Worm (Caenorhabditis elegans) whole organism, young adult: ENCODE measurements around the gene plx-1.

Experiments
- B0336.3 ChIP-seq: fragments of 200-800 bp; sonication (Bioruptor generic); IDR thresholded peaks from 2 replicates; pipeline ENCODE4 v1.3.6; 2022; ENCODE audit warnings: missing genetic modification characterization, missing compliant biosample characterization
- C06A6.2 ChIP-seq: fragments of 200-800 bp; sonication (Bioruptor generic); conservative IDR thresholded peaks from 2 replicates; pipeline ENCODE4 v1.3.6; 2022; ENCODE audit warnings: missing genetic modification characterization, missing compliant biosample characterization
- F49E8.2 ChIP-seq: sonication (generic microtip); optimal IDR thresholded peaks from 3 replicates; lab custom pipeline; 2017; ENCODE audit warnings: missing genetic modification characterization, mild to moderate bottlenecking, missing compliant biosample characterization, antibody characterized with exemption, moderate library complexity; ENCODE audit not compliant: insufficient read depth
- F52B5.7 ChIP-seq: sonication (generic microtip); optimal IDR thresholded peaks from 2 replicates; lab custom pipeline; 2016; ENCODE audit warnings: mild to moderate bottlenecking, missing genetic modification characterization, missing compliant biosample characterization
- K11D2.4 ChIP-seq: fragments of 200-800 bp; sonication (Bioruptor generic); IDR thresholded peaks from 2 replicates; pipeline ENCODE4 v1.3.6; 2022; ENCODE audit warnings: missing genetic modification reagents, missing genetic modification characterization, missing compliant biosample characterization
- T07F8.4 ChIP-seq: sonication (generic microtip); optimal IDR thresholded peaks from 2 replicates; lab custom pipeline; 2016; ENCODE audit warnings: mild to moderate bottlenecking, missing genetic modification characterization, moderate library complexity, missing compliant biosample characterization
- Y56A3A.18 ChIP-seq: fragments of 200-800 bp; sonication (Bioruptor generic); IDR thresholded peaks from 2 replicates; pipeline ENCODE4 v1.3.6; 2022; ENCODE audit warnings: missing genetic modification reagents, missing genetic modification characterization, missing compliant biosample characterization
- Y95B8A.8 ChIP-seq: fragments of 200-800 bp; sonication (Bioruptor generic); IDR thresholded peaks from 2 replicates; pipeline ENCODE4 v1.3.6; 2022; ENCODE audit warnings: missing genetic modification reagents, missing genetic modification characterization, missing compliant biosample characterization
- aptf-2 ChIP-seq: fragments of 200-800 bp; sonication (Bioruptor generic); conservative IDR thresholded peaks from 2 replicates; pipeline ENCODE4 v1.3.6; 2022; ENCODE audit warnings: missing genetic modification reagents, missing genetic modification characterization, missing compliant biosample characterization
- attf-6 ChIP-seq: fragments of 200-800 bp; sonication (Bioruptor generic); IDR thresholded peaks from 2 replicates; pipeline ENCODE4 v1.3.6; 2022; ENCODE audit warnings: missing genetic modification reagents, missing genetic modification characterization, missing compliant biosample characterization
- cebp-2 ChIP-seq: fragments of 200-800 bp; sonication (Bioruptor generic); IDR thresholded peaks from 2 replicates; pipeline ENCODE4 v1.3.6; 2022; ENCODE audit warnings: missing genetic modification characterization, missing compliant biosample characterization
- ceh-100 ChIP-seq: fragments of 200-800 bp; sonication (Bioruptor generic); IDR thresholded peaks from 2 replicates; pipeline ENCODE4 v1.3.6; 2022; ENCODE audit warnings: missing genetic modification reagents, missing genetic modification characterization, missing compliant biosample characterization
- ceh-27 ChIP-seq: fragments of 200-800 bp; sonication (Bioruptor generic); optimal IDR thresholded peaks from 2 replicates; lab custom pipeline; 2018; ENCODE audit warnings: mild to moderate bottlenecking, missing genetic modification characterization, moderate library complexity, missing compliant biosample characterization
- die-1 ChIP-seq: sonication (generic microtip); optimal IDR thresholded peaks from 2 replicates; lab custom pipeline; 2016; ENCODE audit warnings: missing genotype, mild to moderate bottlenecking, missing genetic modification characterization, missing compliant biosample characterization
- fkh-3 ChIP-seq: sonication (generic microtip); optimal IDR thresholded peaks from 2 replicates; lab custom pipeline; 2016; ENCODE audit warnings: mild to moderate bottlenecking, missing genetic modification characterization, missing compliant biosample characterization
- gei-17 ChIP-seq: fragments of 200-800 bp; sonication (Bioruptor generic); optimal IDR thresholded peaks from 2 replicates; lab custom pipeline; 2018; ENCODE audit warnings: mild to moderate bottlenecking, missing genetic modification characterization, missing compliant biosample characterization
- hlh-26 ChIP-seq: fragments of 200-800 bp; sonication (Bioruptor generic); conservative IDR thresholded peaks from 2 replicates; pipeline ENCODE4 v1.3.6; 2022; ENCODE audit warnings: missing genetic modification reagents, missing genetic modification characterization, missing compliant biosample characterization
- lag-1 ChIP-seq: fragments of 200-800 bp; sonication (Bioruptor generic); IDR thresholded peaks from 2 replicates; pipeline ENCODE4 v1.3.6; 2022; ENCODE audit warnings: missing genetic modification reagents, missing genetic modification characterization, missing compliant biosample characterization
- lsl-1 ChIP-seq: fragments of 200-800 bp; sonication (Bioruptor generic); optimal IDR thresholded peaks from 2 replicates; lab custom pipeline; 2018; ENCODE audit warnings: mild to moderate bottlenecking, missing genetic modification characterization, moderate library complexity, missing compliant biosample characterization
- lsy-27 ChIP-seq: sonication (generic microtip); optimal IDR thresholded peaks from 2 replicates; lab custom pipeline; 2017; ENCODE audit warnings: missing genetic modification characterization, mild to moderate bottlenecking, missing compliant biosample characterization, antibody characterized with exemption, missing genotype, borderline replicate concordance; ENCODE audit not compliant: insufficient read depth
- nhr-27 ChIP-seq: fragments of 200-800 bp; sonication (Bioruptor generic); optimal IDR thresholded peaks from 2 replicates; lab custom pipeline; 2018; ENCODE audit warnings: mild to moderate bottlenecking, missing genetic modification characterization, moderate library complexity, missing compliant biosample characterization
- nhr-80 ChIP-seq: sonication (generic microtip); optimal IDR thresholded peaks from 2 replicates; lab custom pipeline; 2016; ENCODE audit warnings: missing genetic modification characterization, missing compliant biosample characterization
- rpc-1 ChIP-seq, 2 experiments: fragments of 150-350 bp in 1 of 2; sonication (generic microtip) in 1 of 2; optimal IDR thresholded peaks; 2 replicates each; lab custom pipeline; 2014 to 2018; ENCODE audit warnings: missing biosample characterization in 1 of 2, missing genetic modification characterization in 1 of 2, missing genetic modification reagents in 1 of 2, missing genotype in 1 of 2
- sdz-38 ChIP-seq: sonication (generic microtip); optimal IDR thresholded peaks from 2 replicates; lab custom pipeline; 2016; ENCODE audit warnings: missing genotype, missing genetic modification characterization, missing compliant biosample characterization
- snpc-1.3 ChIP-seq: sonication (generic microtip); optimal IDR thresholded peaks from 2 replicates; lab custom pipeline; 2017; ENCODE audit warnings: missing genetic modification characterization, mild to moderate bottlenecking, missing compliant biosample characterization, antibody characterized with exemption, moderate library complexity, missing genotype, missing genetic modification reagents; ENCODE audit not compliant: insufficient read depth
- snpc-4 ChIP-seq, 5 experiments: fragments of 150-350 bp in 1 of 5; sonication (generic microtip) in 4 of 5; optimal IDR thresholded peaks; 2 replicates each; lab custom pipeline; 2014 to 2018; ENCODE audit warnings: missing genetic modification characterization in 5 of 5, missing biosample characterization in 3 of 5, antibody characterized with exemption in 2 of 5, mild to moderate bottlenecking in 2 of 5, missing compliant biosample characterization in 2 of 5, missing genotype in 2 of 5, moderate library complexity in 2 of 5, missing genetic modification reagents in 1 of 5
- somi-1 ChIP-seq: fragments of 200-800 bp; sonication (Bioruptor generic); optimal IDR thresholded peaks from 2 replicates; lab custom pipeline; 2018; ENCODE audit warnings: mild to moderate bottlenecking, missing genetic modification characterization, missing compliant biosample characterization
- tbx-9 ChIP-seq: sonication (generic microtip); optimal IDR thresholded peaks from 2 replicates; lab custom pipeline; 2016; ENCODE audit warnings: borderline replicate concordance, missing genetic modification characterization, inconsistent platforms, missing compliant biosample characterization
- tlf-1 ChIP-seq: fragments of 200-800 bp; sonication (Bioruptor generic); optimal IDR thresholded peaks from 2 replicates; lab custom pipeline; 2018; ENCODE audit warnings: mild to moderate bottlenecking, missing genetic modification characterization, missing compliant biosample characterization
- unc-130 ChIP-seq: sonication (generic microtip); optimal IDR thresholded peaks from 2 replicates; lab custom pipeline; 2016; ENCODE audit warnings: missing genetic modification reagents, missing genetic modification characterization, missing compliant biosample characterization
- xnd-1 ChIP-seq: sonication (generic microtip); optimal IDR thresholded peaks from 2 replicates; lab custom pipeline; 2016; ENCODE audit warnings: missing genotype, missing genetic modification reagents, missing genetic modification characterization, missing compliant biosample characterization
- zim-3 ChIP-seq: sonication (generic microtip); optimal IDR thresholded peaks from 2 replicates; lab custom pipeline; 2017; ENCODE audit warnings: mild to moderate bottlenecking, missing genetic modification characterization, moderate library complexity, missing compliant biosample characterization
- ztf-18 ChIP-seq: sonication (generic microtip); optimal IDR thresholded peaks from 2 replicates; lab custom pipeline; 2016; ENCODE audit warnings: missing genotype, mild to moderate bottlenecking, missing genetic modification characterization, missing compliant biosample characterization

plx-1 gene

DNA sequence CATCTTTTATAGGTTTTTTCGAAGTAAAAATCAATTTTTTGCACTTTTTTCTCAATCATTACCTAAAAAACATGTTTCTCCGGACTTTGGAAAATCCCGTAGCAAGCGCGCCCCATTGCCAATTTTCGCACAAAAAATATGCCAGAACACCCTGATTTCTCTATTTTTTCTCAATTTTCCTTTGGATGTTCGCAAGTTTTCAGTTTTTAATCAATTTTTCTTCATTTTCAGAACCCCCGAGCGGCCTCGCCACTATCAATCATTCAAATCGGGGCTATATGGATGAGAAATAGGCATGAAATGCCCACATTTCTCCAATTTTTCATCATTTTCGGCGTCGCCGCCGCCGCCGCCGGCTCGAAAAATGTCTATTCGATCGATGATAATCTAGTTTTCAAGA, at the start of gene plx-1:
TSS of gene plx-1 (plus strand) at position 301 of the 400 bp plus-strand sequence.
- TF ChIP-seq die-1 (tag; lab: Kevin White, UChicago) (no peak), K11D2.4 (no peak), C06A6.2 (no peak), lsl-1 (no peak), Y56A3A.18 (no peak), lag-1 (GFP tag; lab: Robert Waterston, UW) (no peak), snpc-1.3 (tag; lab: Kevin White, UChicago) (no peak), zim-3 (tag; lab: Kevin White, UChicago) (no peak), hlh-26 (GFP tag; lab: Robert Waterston, UW) (no peak), lsy-27 (no peak), snpc-4 (GFP tag; optimal IDR thresholded peaks at IDR 0.05; lab: Kevin White, UChicago) (no peak), snpc-4 (tag; optimal IDR thresholded peaks at IDR 0.05; lab: Kevin White, UChicago) (no peak), nhr-27 (tag; lab: Kevin White, UChicago) (no peak)

DNA sequence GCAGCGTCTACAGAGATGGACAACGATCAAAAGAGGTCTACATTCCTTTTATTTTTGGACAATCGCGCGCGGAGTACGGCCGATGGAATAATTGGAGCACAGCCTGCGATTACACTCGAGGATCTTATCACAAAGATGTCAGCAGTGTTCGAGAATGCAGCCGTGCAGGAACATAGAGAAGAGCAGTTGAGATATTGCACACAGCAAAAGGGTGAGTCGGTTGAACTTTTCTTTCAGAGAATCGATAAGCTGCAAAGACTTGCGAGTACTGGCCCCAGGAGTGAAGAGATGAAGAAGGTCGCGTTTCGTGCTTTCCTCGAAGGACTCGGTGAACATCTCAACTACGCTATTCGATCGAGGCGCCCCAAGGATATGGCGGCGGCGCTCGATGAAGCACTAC, 44.5 kb upstream of the plx-1 start:
- no peak for TF ChIP-seq gei-17
- TF ChIP-seq lsy-27: no peak
- no peak for TF ChIP-seq ceh-100 (GFP tag; lab: Robert Waterston, UW)
- no peak for TF ChIP-seq F49E8.2
- TF ChIP-seq B0336.3 (GFP tag; lab: Robert Waterston, UW): no peak

DNA sequence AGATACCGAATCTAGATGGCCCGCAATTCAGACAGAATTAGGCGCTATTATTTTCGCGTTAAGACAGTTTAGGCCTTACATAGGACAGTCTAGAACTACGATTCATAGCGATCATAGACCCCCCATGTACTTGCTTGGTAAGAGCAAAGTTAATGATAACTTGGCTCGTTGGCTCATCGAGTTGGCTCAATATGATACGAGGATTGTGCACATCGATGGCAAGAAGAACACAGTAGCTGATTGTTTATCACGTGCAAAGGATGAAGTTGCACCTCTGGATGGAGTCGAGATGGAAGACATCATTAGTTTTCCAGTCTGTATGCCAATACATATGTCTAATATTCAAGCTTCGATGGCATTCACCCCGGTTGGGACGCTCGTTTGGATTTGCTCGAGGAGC, 41.7 kb upstream of the plx-1 start:
- TF ChIP-seq somi-1 (no peak), fkh-3 (tag; lab: Kevin White, UChicago) (no peak), attf-6 (GFP tag; lab: Robert Waterston, UW) (no peak), die-1 (tag; lab: Kevin White, UChicago) (no peak), cebp-2 (GFP tag; lab: Robert Waterston, UW) (no peak)
- TF ChIP-seq, all 124 proteins: peak for 0

DNA sequence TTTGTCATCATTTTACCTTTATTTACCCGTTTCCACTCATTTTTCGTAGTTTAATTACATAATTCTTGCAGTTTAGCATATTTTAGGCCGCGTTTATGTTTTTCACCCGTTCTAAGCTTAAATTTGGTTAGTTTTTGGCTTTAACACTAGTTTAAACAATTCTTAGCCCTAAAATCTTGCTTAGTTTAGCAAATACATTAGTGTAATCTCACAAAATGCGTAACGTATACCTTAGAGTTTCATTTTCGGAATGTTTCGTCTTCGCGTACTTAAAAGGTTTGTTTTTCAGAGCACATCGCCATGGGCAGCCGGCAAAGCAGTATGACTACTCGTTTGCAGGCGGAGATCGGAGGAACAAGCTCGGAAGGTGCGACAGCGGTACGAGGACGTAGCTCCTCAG, 39.6 kb upstream of the plx-1 start, which contains the start of gene F58H7.5:
TSS of gene F58H7.5 (plus strand) at position 301 of the 400 bp plus-strand sequence.
- TF ChIP-seq lsy-27: no peak
- no peak for TF ChIP-seq nhr-80 (tag; lab: Kevin White, UChicago)
- no peak for TF ChIP-seq T07F8.4 (tag; lab: Kevin White, UChicago)
- no peak for TF ChIP-seq rpc-1 (optimal IDR thresholded peaks at IDR 0.05; lab: Kevin White, UChicago)
- no peak for TF ChIP-seq rpc-1 (tag; optimal IDR thresholded peaks at IDR 0.05; lab: Kevin White, UChicago)
- TF ChIP-seq aptf-2 (GFP tag; lab: Robert Waterston, UW): no peak
- TF ChIP-seq F49E8.2: no peak
- no peak for TF ChIP-seq Y95B8A.8 (GFP tag; lab: Robert Waterston, UW)
- no peak for TF ChIP-seq tbx-9 (tag; lab: Kevin White, UChicago)
- no peak for TF ChIP-seq ztf-18 (tag; lab: Kevin White, UChicago)
- no peak for TF ChIP-seq sdz-38
- no peak for TF ChIP-seq F52B5.7 (tag; lab: Kevin White, UChicago)
- TF ChIP-seq tlf-1 (GFP tag; lab: Kevin White, UChicago): no peak
- no peak for TF ChIP-seq xnd-1 (tag; lab: Kevin White, UChicago)
- no peak for TF ChIP-seq unc-130 (GFP tag; lab: Kevin White, UChicago)
- TF ChIP-seq ceh-27: no peak
